Fruit fly (Drosophila melanogaster) whole organism, embryonic: Measurements from ENCODE around the gene TFAM.
A peak's percentile ranks its signal among the peaks of the same experiment; 100 is the strongest.

Source experiments
- ATbp ChIP-seq: fragments of 200-800 bp; sonication (Bioruptor generic); optimal IDR thresholded peaks from 2 replicates; lab custom pipeline; 2017; ENCODE audit warnings: missing biosample characterization, mild to moderate bottlenecking, missing genetic modification characterization, missing genetic modification reagents
- Aef1 ChIP-seq: fragments of 200-800 bp; sonication (Bioruptor generic); IDR thresholded peaks from 3 replicates; pipeline ENCODE4 v1.3.6; 2022; ENCODE audit warnings: missing biosample characterization, missing genetic modification characterization
- Atf6 ChIP-seq: fragments of 200-800 bp; sonication (Bioruptor generic); IDR thresholded peaks from 2 replicates; pipeline ENCODE4 v1.3.6; 2022; ENCODE audit warnings: missing biosample characterization, missing genetic modification characterization
- CG11504 ChIP-seq: fragments of 200-800 bp; sonication (Bioruptor generic); optimal IDR thresholded peaks from 3 replicates; lab custom pipeline; 2019; ENCODE audit warnings: missing biosample characterization, mild to moderate bottlenecking, missing genetic modification characterization, moderate library complexity
- CG12104 ChIP-seq: fragments of 200-800 bp; sonication (Bioruptor generic); optimal IDR thresholded peaks from 3 replicates; lab custom pipeline; 2016; ENCODE audit warnings: missing biosample characterization, missing genetic modification characterization
- CG12155 ChIP-seq: fragments of 200-800 bp; sonication (Bioruptor generic); optimal IDR thresholded peaks from 3 replicates; lab custom pipeline; 2016; ENCODE audit warnings: missing biosample characterization, missing genetic modification characterization
- CG12219 ChIP-seq: fragments of 200-800 bp; sonication (Bioruptor generic); optimal IDR thresholded peaks from 3 replicates; lab custom pipeline; 2018; ENCODE audit warnings: missing biosample characterization, mild to moderate bottlenecking, missing genetic modification characterization
- CG12744 ChIP-seq: fragments of 200-800 bp; sonication (Bioruptor generic); optimal IDR thresholded peaks from 2 replicates; lab custom pipeline; 2016; ENCODE audit warnings: missing biosample characterization, missing genetic modification characterization
- CG12769 ChIP-seq: fragments of 200-800 bp; sonication (Bioruptor generic); optimal IDR thresholded peaks from 2 replicates; lab custom pipeline; 2019; ENCODE audit warnings: missing biosample characterization, mild to moderate bottlenecking, missing genetic modification characterization, moderate library complexity
- CG14860 ChIP-seq: fragments of 200-800 bp; sonication (Bioruptor generic); IDR thresholded peaks from 3 replicates; pipeline ENCODE4 v1.3.6; 2022; ENCODE audit warnings: missing biosample characterization, missing genetic modification characterization; ENCODE audit not compliant: partially characterized antibody
- CG15011 ChIP-seq: fragments of 200-800 bp; sonication (Bioruptor generic); optimal IDR thresholded peaks from 3 replicates; lab custom pipeline; 2018; ENCODE audit warnings: missing biosample characterization, mild to moderate bottlenecking, missing genetic modification characterization
- CG15479 ChIP-seq: fragments of 200-800 bp; sonication (Bioruptor generic); optimal IDR thresholded peaks from 3 replicates; lab custom pipeline; 2019; ENCODE audit warnings: missing biosample characterization, mild to moderate bottlenecking, missing genetic modification characterization, moderate library complexity
- CG18262 ChIP-seq: fragments of 200-800 bp; optimal IDR thresholded peaks from 3 replicates; lab custom pipeline; 2019; ENCODE audit warnings: missing biosample characterization, mild to moderate bottlenecking, missing genetic modification characterization, moderate library complexity
- CG2129 ChIP-seq: fragments of 200-800 bp; sonication (Bioruptor generic); IDR thresholded peaks from 2 replicates; pipeline ENCODE4 v1.3.6; 2022; ENCODE audit warnings: missing biosample characterization, missing genetic modification characterization; ENCODE audit not compliant: partially characterized antibody
- CG2199 ChIP-seq: fragments of 200-800 bp; sonication (Bioruptor generic); IDR thresholded peaks from 3 replicates; pipeline ENCODE4 v1.3.6; 2022; ENCODE audit warnings: missing biosample characterization, missing genetic modification characterization
- CG31365 ChIP-seq: fragments of 200-800 bp; sonication (Bioruptor generic); optimal IDR thresholded peaks from 2 replicates; lab custom pipeline; 2018; ENCODE audit warnings: missing biosample characterization, mild to moderate bottlenecking, missing genetic modification characterization
- CG34224 ChIP-seq: fragments of 200-800 bp; sonication (Bioruptor generic); IDR thresholded peaks from 3 replicates; pipeline ENCODE4 v1.3.6; 2022; ENCODE audit warnings: missing biosample characterization, missing genetic modification characterization; ENCODE audit not compliant: partially characterized antibody
- CG3726 ChIP-seq: fragments of 200-800 bp; sonication (Bioruptor generic); IDR thresholded peaks from 3 replicates; pipeline ENCODE4, ENCODE4 v1.3.6; 2022; ENCODE audit warnings: missing biosample characterization, missing genetic modification characterization
- CG6654 ChIP-seq: fragments of 200-800 bp; sonication (Bioruptor generic); optimal IDR thresholded peaks from 2 replicates; lab custom pipeline; 2017; ENCODE audit warnings: missing biosample characterization, mild to moderate bottlenecking, missing genetic modification characterization
- CG8290 ChIP-seq, 3 experiments: fragments of 200-800 bp; sonication (Bioruptor generic); optimal IDR thresholded peaks; 2 replicates each; lab custom pipeline; 2016 to 2019; ENCODE audit warnings: missing biosample characterization in 3 of 3, missing genetic modification characterization in 3 of 3, mild to moderate bottlenecking in 2 of 3, moderate library complexity in 1 of 3
- CG8388 ChIP-seq: fragments of 200-800 bp; sonication (Bioruptor generic); optimal IDR thresholded peaks from 2 replicates; lab custom pipeline; 2019; ENCODE audit warnings: missing biosample characterization, mild to moderate bottlenecking, missing genetic modification characterization, moderate library complexity
- CrebB ChIP-seq: fragments of 200-800 bp; sonication (Bioruptor generic); optimal IDR thresholded peaks from 3 replicates; lab custom pipeline; 2018; ENCODE audit warnings: missing biosample characterization, mild to moderate bottlenecking, missing genetic modification characterization
- Dbx ChIP-seq: fragments of 200-800 bp; sonication (Bioruptor generic); IDR thresholded peaks from 3 replicates; pipeline ENCODE4 v1.3.6; 2022; ENCODE audit warnings: missing biosample characterization, missing genetic modification characterization
- Hmr ChIP-seq: fragments of 200-800 bp; sonication (Bioruptor generic); optimal IDR thresholded peaks from 3 replicates; lab custom pipeline; 2017; ENCODE audit warnings: mild to moderate bottlenecking, missing biosample characterization, missing genetic modification reagents, missing genetic modification characterization
- NfI ChIP-seq: fragments of 200-800 bp; sonication (Bioruptor generic); optimal IDR thresholded peaks from 3 replicates; lab custom pipeline; 2018; ENCODE audit warnings: missing biosample characterization, mild to moderate bottlenecking, missing genetic modification characterization, moderate library complexity
- al ChIP-seq: fragments of 200-800 bp; sonication (Bioruptor generic); IDR thresholded peaks from 2 replicates; pipeline ENCODE4 v1.3.6; 2022; ENCODE audit warnings: missing biosample characterization, missing genetic modification characterization
- aop ChIP-seq: fragments of 200-800 bp; sonication (Bioruptor generic); IDR thresholded peaks from 2 replicates; pipeline ENCODE4 v1.3.6; 2022; ENCODE audit warnings: missing biosample characterization, missing genetic modification characterization
- ara ChIP-seq: fragments of 200-800 bp; sonication (Bioruptor generic); IDR thresholded peaks from 2 replicates; pipeline ENCODE4 v1.3.6; 2022; ENCODE audit warnings: missing biosample characterization, missing genetic modification characterization
- bowl ChIP-seq: fragments of 200-800 bp; sonication (Bioruptor generic); IDR thresholded peaks from 2 replicates; pipeline ENCODE4 v1.3.6; 2022; ENCODE audit warnings: missing biosample characterization, missing genetic modification characterization
- cas ChIP-seq: fragments of 200-800 bp; sonication (Bioruptor generic); IDR thresholded peaks from 2 replicates; pipeline ENCODE4 v1.3.6; 2022; ENCODE audit warnings: missing biosample characterization, missing genetic modification characterization
- caup ChIP-seq: fragments of 200-800 bp; sonication (Bioruptor generic); optimal IDR thresholded peaks from 3 replicates; lab custom pipeline; 2017; ENCODE audit warnings: missing biosample characterization, mild to moderate bottlenecking, missing genetic modification characterization, moderate library complexity; ENCODE audit not compliant: severe bottlenecking
- chm ChIP-seq: fragments of 200-800 bp; sonication (Bioruptor generic); IDR thresholded peaks from 2 replicates; pipeline ENCODE4 v1.3.6; 2022; ENCODE audit warnings: missing biosample characterization, missing genetic modification characterization
- chn ChIP-seq: fragments of 200-800 bp; sonication (Bioruptor generic); optimal IDR thresholded peaks from 2 replicates; lab custom pipeline; 2016; ENCODE audit warnings: missing biosample characterization, missing genetic modification characterization
- ems ChIP-seq: fragments of 200-800 bp; sonication (Bioruptor generic); optimal IDR thresholded peaks from 3 replicates; lab custom pipeline; 2016; ENCODE audit warnings: missing biosample characterization, missing genetic modification characterization
- fd96Cb ChIP-seq: fragments of 200-800 bp; sonication (Bioruptor generic); optimal IDR thresholded peaks from 2 replicates; lab custom pipeline; 2018; ENCODE audit warnings: missing biosample characterization, mild to moderate bottlenecking, missing genetic modification characterization, moderate library complexity
- gt ChIP-seq: fragments of 200-800 bp; sonication (Bioruptor generic); IDR thresholded peaks from 2 replicates; pipeline ENCODE4 v1.3.6; 2022; ENCODE audit warnings: missing biosample characterization, missing genetic modification characterization
- her ChIP-seq: fragments of 200-800 bp; sonication (Bioruptor generic); optimal IDR thresholded peaks from 2 replicates; lab custom pipeline; 2016; ENCODE audit warnings: missing biosample characterization, missing genetic modification characterization
- insv ChIP-seq, 2 experiments: fragments of 200-800 bp; sonication (Bioruptor generic); optimal IDR thresholded peaks; 3 replicates each; lab custom pipeline; 2016 to 2018; ENCODE audit warnings: missing biosample characterization in 2 of 2, missing genetic modification characterization in 2 of 2
- inv ChIP-seq: fragments of 200-800 bp; sonication (Bioruptor generic); IDR thresholded peaks from 2 replicates; pipeline ENCODE4 v1.3.6; 2022; ENCODE audit warnings: missing biosample characterization, missing genetic modification characterization; ENCODE audit not compliant: partially characterized antibody
- kah ChIP-seq: fragments of 200-800 bp; sonication (Bioruptor generic); optimal IDR thresholded peaks from 2 replicates; lab custom pipeline; 2018; ENCODE audit warnings: missing biosample characterization, mild to moderate bottlenecking, missing genetic modification characterization
- kni ChIP-seq: fragments of 200-800 bp; sonication (Bioruptor generic); optimal IDR thresholded peaks from 3 replicates; lab custom pipeline; 2017; ENCODE audit warnings: mild to moderate bottlenecking, missing biosample characterization, missing genetic modification reagents, missing genetic modification characterization
- lilli ChIP-seq: fragments of 200-800 bp; sonication (Bioruptor generic); optimal IDR thresholded peaks from 3 replicates; lab custom pipeline; 2016; ENCODE audit warnings: missing biosample characterization, missing genetic modification characterization
- nerfin-2 ChIP-seq: fragments of 200-800 bp; sonication (Bioruptor generic); IDR thresholded peaks from 2 replicates; pipeline ENCODE4 v1.3.6; 2022; ENCODE audit warnings: missing biosample characterization, missing genetic modification characterization; ENCODE audit not compliant: partially characterized antibody
- scrt ChIP-seq: fragments of 200-800 bp; sonication (Bioruptor generic); optimal IDR thresholded peaks from 2 replicates; lab custom pipeline; 2018; ENCODE audit warnings: missing biosample characterization, mild to moderate bottlenecking, missing genetic modification characterization, moderate library complexity
- sqz ChIP-seq: fragments of 200-800 bp; sonication (Bioruptor generic); optimal IDR thresholded peaks from 3 replicates; lab custom pipeline; 2018; ENCODE audit warnings: missing biosample characterization, mild to moderate bottlenecking, missing genetic modification characterization
- trh ChIP-seq: fragments of 200-800 bp; sonication (Bioruptor generic); optimal IDR thresholded peaks from 2 replicates; lab custom pipeline; 2016; ENCODE audit warnings: missing biosample characterization, missing genetic modification characterization
- vvl ChIP-seq: fragments of 200-800 bp; sonication (Bioruptor generic); IDR thresholded peaks from 2 replicates; pipeline ENCODE4 v1.3.6; 2022; ENCODE audit warnings: missing biosample characterization, missing genetic modification characterization
- zfh2 ChIP-seq: fragments of 200-800 bp; sonication (Bioruptor generic); optimal IDR thresholded peaks from 2 replicates; lab custom pipeline; 2016; ENCODE audit warnings: missing biosample characterization, missing genetic modification characterization

The TFAM gene

dm6 chr3R:20542283-20543144 lies 34.3 kb downstream of the TFAM start (continued):
- peak; percentile 61 for TF ChIP-seq CG18262 (tag; lab: Kevin White, UChicago)
- TF ChIP-seq kni (GFP tag; lab: Kevin White, UChicago): no peak
- peak; percentile 59 for TF ChIP-seq Atf6
- TF ChIP-seq inv (GFP tag; lab: Robert Waterston, UW): no peak
- no peak for TF ChIP-seq CG12155 (GFP tag; lab: Kevin White, UChicago)
- TF ChIP-seq CrebB (tag; lab: Kevin White, UChicago): peak; percentile 67
- no peak for TF ChIP-seq vvl (GFP tag; lab: Robert Waterston, UW)
- TF ChIP-seq CG12219 (GFP tag; lab: Kevin White, UChicago): peak; percentile 41
- no peak for TF ChIP-seq Dbx
- peak; percentile 56 for TF ChIP-seq kah
- no peak for TF ChIP-seq CG12104 (GFP tag; lab: Kevin White, UChicago)
- peak; percentile 83 for TF ChIP-seq CG15479 (GFP tag; lab: Kevin White, UChicago)
- TF ChIP-seq CG34224 (GFP tag; lab: Robert Waterston, UW): no peak
- TF ChIP-seq ATbp (GFP tag; lab: Kevin White, UChicago): peak; percentile 79
- TF ChIP-seq chm (GFP tag; lab: Robert Waterston, UW): peak; percentile 67; the same call in 1 of the 2 replicates
- no peak for TF ChIP-seq cas (GFP tag; lab: Robert Waterston, UW)
- no peak for TF ChIP-seq zfh2 (GFP tag; lab: Kevin White, UChicago)
- no peak for TF ChIP-seq lilli
- no peak for TF ChIP-seq bowl (GFP tag; lab: Robert Waterston, UW)
- TF ChIP-seq CG31365 (tag; lab: Kevin White, UChicago): no peak
- TF ChIP-seq Aef1 (GFP tag; lab: Robert Waterston, UW): no peak
- peak; percentile 21 for TF ChIP-seq CG8388 (GFP tag; lab: Kevin White, UChicago)
- peak; percentile 47 for TF ChIP-seq scrt
- no peak for TF ChIP-seq CG3726
- no peak for TF ChIP-seq CG12744 (GFP tag; lab: Kevin White, UChicago)
- no peak for TF ChIP-seq CG11504
- TF ChIP-seq CG6654 (GFP tag; lab: Kevin White, UChicago): no peak
- no peak for TF ChIP-seq aop (GFP tag; lab: Robert Waterston, UW)
- TF ChIP-seq CG2199 (GFP tag; lab: Robert Waterston, UW): no peak
- TF ChIP-seq chn (GFP tag; lab: Kevin White, UChicago): no peak
- TF ChIP-seq NfI: no peak
- TF ChIP-seq al (GFP tag; lab: Robert Waterston, UW): no peak
- TF ChIP-seq insv (GFP tag; optimal IDR thresholded peaks at IDR 0.05; lab: Kevin White, UChicago): peak in 1 of 2 experiments; percentile 32
- no peak for TF ChIP-seq ara (GFP tag; lab: Robert Waterston, UW)
- TF ChIP-seq gt: no peak
- no peak for TF ChIP-seq CG2129 (GFP tag; lab: Robert Waterston, UW)
- TF ChIP-seq CG12769: peak; percentile 9
- TF ChIP-seq CG15011 (GFP tag; lab: Kevin White, UChicago): peak; percentile 63
- no peak for TF ChIP-seq sqz
- TF ChIP-seq CG14860 (GFP tag; lab: Robert Waterston, UW): no peak
- no peak for TF ChIP-seq caup (GFP tag; lab: Kevin White, UChicago)
- TF ChIP-seq fd96Cb (tag; lab: Kevin White, UChicago): no peak
- peak; percentile 54 for TF ChIP-seq Hmr (GFP tag; lab: Kevin White, UChicago)
- no peak for TF ChIP-seq her (GFP tag; lab: Kevin White, UChicago)
- TF ChIP-seq CG8290 (GFP tag; optimal IDR thresholded peaks at IDR 0.05; lab: Kevin White, UChicago): no peak
- peak in 1 of 2 experiments; percentile 39 for TF ChIP-seq CG8290 (tag; optimal IDR thresholded peaks at IDR 0.05; lab: Kevin White, UChicago)
- TF ChIP-seq nerfin-2 (GFP tag; lab: Robert Waterston, UW): no peak
- TF ChIP-seq ems (GFP tag; lab: Kevin White, UChicago): no peak
- TF ChIP-seq trh (GFP tag; lab: Kevin White, UChicago): no peak
